Worm (Caenorhabditis elegans) whole organism, young adult: ENCODE results near the gene T21D12.7.

Experiments used
- F57C9.4 ChIP-seq: sonication (generic microtip); optimal IDR thresholded peaks from 2 replicates; lab custom pipeline; 2017; ENCODE audit warnings: mild to moderate bottlenecking, missing genetic modification characterization, missing compliant biosample characterization
- K12H6.12 ChIP-seq: fragments of 200-800 bp; sonication (Bioruptor generic); optimal IDR thresholded peaks from 2 replicates; lab custom pipeline; 2018; ENCODE audit warnings: mild to moderate bottlenecking, missing genetic modification characterization, missing compliant biosample characterization
- attf-5 ChIP-seq: fragments of 200-800 bp; sonication (Bioruptor generic); optimal IDR thresholded peaks from 2 replicates; lab custom pipeline; 2018; ENCODE audit warnings: mild to moderate bottlenecking, missing genetic modification characterization, missing compliant biosample characterization
- bed-2 ChIP-seq: fragments of 200-800 bp; sonication (Bioruptor generic); IDR thresholded peaks from 2 replicates; pipeline ENCODE4 v1.3.6; 2022; ENCODE audit warnings: missing genetic modification reagents, missing genetic modification characterization, missing compliant biosample characterization
- dpff-1 ChIP-seq: sonication (generic microtip); optimal IDR thresholded peaks from 2 replicates; lab custom pipeline; 2017; ENCODE audit warnings: mild to moderate bottlenecking, missing genetic modification characterization, missing compliant biosample characterization
- efl-1 ChIP-seq: fragments of 150-350 bp; optimal IDR thresholded peaks from 2 replicates; lab custom pipeline; 2014; ENCODE audit warnings: missing biosample characterization, missing genetic modification reagents, missing genetic modification characterization
- nhr-90 ChIP-seq: sonication (generic microtip); optimal IDR thresholded peaks from 2 replicates; lab custom pipeline; 2016; ENCODE audit warnings: missing genotype, mild to moderate bottlenecking, missing genetic modification characterization, missing compliant biosample characterization
- rpc-1 ChIP-seq, 2 experiments: fragments of 150-350 bp in 1 of 2; sonication (generic microtip) in 1 of 2; optimal IDR thresholded peaks; 2 replicates each; lab custom pipeline; 2014 to 2018; ENCODE audit warnings: missing biosample characterization in 1 of 2, missing genetic modification characterization in 1 of 2, missing genetic modification reagents in 1 of 2, missing genotype in 1 of 2
- unc-62 ChIP-seq: fragments of 150-350 bp; optimal IDR thresholded peaks from 2 replicates; lab custom pipeline; 2014; ENCODE audit warnings: missing biosample characterization, missing genetic modification reagents, missing genetic modification characterization
- zfh-2 ChIP-seq: fragments of 200-800 bp; sonication (Bioruptor generic); conservative IDR thresholded peaks from 2 replicates; pipeline ENCODE4 v1.3.6; 2022; ENCODE audit warnings: missing genetic modification reagents, missing genetic modification characterization, missing compliant biosample characterization
- zim-3 ChIP-seq: sonication (generic microtip); optimal IDR thresholded peaks from 2 replicates; lab custom pipeline; 2017; ENCODE audit warnings: mild to moderate bottlenecking, missing genetic modification characterization, moderate library complexity, missing compliant biosample characterization
- ztf-18 ChIP-seq: sonication (generic microtip); optimal IDR thresholded peaks from 2 replicates; lab custom pipeline; 2016; ENCODE audit warnings: missing genotype, mild to moderate bottlenecking, missing genetic modification characterization, missing compliant biosample characterization

DNA sequence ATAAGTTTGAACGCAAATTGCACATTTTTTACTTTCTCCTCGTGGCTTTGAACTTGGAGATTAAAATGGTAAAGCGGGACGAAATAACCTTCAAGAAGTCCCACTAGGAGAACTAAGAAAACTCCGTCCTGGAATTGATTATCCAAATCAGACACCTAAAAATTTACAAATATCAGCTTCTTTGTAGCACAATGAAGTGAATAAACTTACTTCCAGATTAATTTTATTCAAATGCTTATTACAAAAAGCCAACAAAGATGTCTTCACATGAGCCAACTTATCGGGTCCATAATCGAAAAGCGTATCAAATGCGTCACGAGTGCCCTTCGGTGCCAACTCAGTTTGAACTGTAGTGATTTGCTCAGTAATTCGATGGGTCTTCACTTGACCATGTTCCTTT, 28.8 kb downstream of the T21D12.7 start:
- TF ChIP-seq zim-3 (tag; lab: Kevin White, UChicago) (no peak), dpff-1 (no peak), ztf-18 (tag; lab: Kevin White, UChicago) (no peak), K12H6.12 (no peak), F57C9.4 (no peak), rpc-1 (optimal IDR thresholded peaks at IDR 0.05; lab: Kevin White, UChicago) (no peak), rpc-1 (tag; optimal IDR thresholded peaks at IDR 0.05; lab: Kevin White, UChicago) (no peak), bed-2 (GFP tag; lab: Robert Waterston, UW) (no peak), unc-62 (GFP tag; lab: Kevin White, UChicago) (no peak), attf-5 (GFP tag; lab: Kevin White, UChicago) (no peak), zfh-2 (GFP tag; lab: Robert Waterston, UW) (no peak), efl-1 (GFP tag; lab: Kevin White, UChicago) (no peak), nhr-90 (tag; lab: Kevin White, UChicago) (no peak)
